Fruit fly (Drosophila melanogaster): ENCODE results near the gene CG10863.

The CG10863 gene

DNA sequence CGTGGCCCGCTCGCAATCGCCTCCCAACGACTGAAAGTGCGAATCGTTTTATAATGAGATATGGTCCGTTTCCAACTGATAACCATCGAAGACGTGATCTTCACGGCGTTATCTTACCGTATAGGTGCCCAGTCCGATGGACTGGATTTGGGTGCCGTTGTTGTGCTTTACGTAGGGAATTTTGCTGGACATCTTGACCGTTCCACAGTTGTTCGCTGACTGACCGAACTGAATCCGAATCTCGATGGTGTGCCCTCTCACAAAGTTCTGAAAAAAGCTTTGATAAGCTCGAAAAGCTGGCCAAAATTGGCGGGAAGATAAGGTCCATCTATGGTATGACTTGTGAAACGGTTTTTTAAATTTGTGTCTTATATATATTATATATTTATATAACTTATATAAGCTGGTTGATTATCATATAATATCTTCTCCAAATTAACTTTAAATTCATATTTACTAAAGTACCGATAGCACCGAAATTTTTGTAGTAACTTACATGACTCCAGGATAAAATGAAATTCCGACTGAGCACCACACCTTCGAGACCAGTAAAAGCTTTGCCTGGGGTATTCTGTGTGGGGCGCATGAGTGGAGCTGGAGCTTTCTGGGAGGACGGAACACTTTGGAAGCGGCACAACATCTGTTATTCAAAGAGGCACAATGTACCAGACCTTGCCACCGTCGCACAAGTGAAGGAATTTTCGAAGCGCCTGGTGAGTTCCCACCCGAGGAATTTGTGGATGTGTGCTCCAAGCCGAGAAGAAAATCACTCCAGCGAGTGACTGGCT, at the start of gene CG10863, which contains the start of gene CG14982:
TSS of gene CG10863 (minus strand) at position 225 of the 788 bp plus-strand sequence.
TSS of gene CG14982 (plus strand) at position 470 of the 788 bp plus-strand sequence.
- TF ChIP-seq CG8319 (GFP tag; optimal IDR thresholded peaks at IDR 0.05) (no peak), Eip78C (GFP tag) (peak; percentile 69), net (GFP tag; optimal IDR thresholded peaks at IDR 0.05) (no peak), lz (GFP tag; optimal IDR thresholded peaks at IDR 0.05) (no peak), CG3919 (GFP tag; optimal IDR thresholded peaks at IDR 0.05) (no peak), CG6854 (GFP tag; optimal IDR thresholded peaks at IDR 0.05) (peak; percentile 28), svp (GFP tag) (peak; percentile 97), CG10631 (GFP tag; optimal IDR thresholded peaks at IDR 0.05) (no peak), vri (GFP tag; optimal IDR thresholded peaks at IDR 0.05) (peak; percentile 40), CG6163 (GFP tag; IDR thresholded peaks at IDR 0.05) (no peak), Gug (GFP tag; IDR thresholded peaks at IDR 0.05) (no peak), Hr4 (GFP tag; optimal IDR thresholded peaks at IDR 0.05) (no peak), Met (GFP tag; optimal IDR thresholded peaks at IDR 0.05) (no peak), CG16779 (tag; optimal IDR thresholded peaks at IDR 0.05) (no peak), OdsH (GFP tag; optimal IDR thresholded peaks at IDR 0.05) (no peak), CG3032 (tag; optimal IDR thresholded peaks at IDR 0.05) (no peak), eg (GFP tag; IDR thresholded peaks at IDR 0.05) (peak; percentile 25; the same call in 1 of the 3 replicates), esn (GFP tag; optimal IDR thresholded peaks at IDR 0.05) (peak; percentile 20)

DNA sequence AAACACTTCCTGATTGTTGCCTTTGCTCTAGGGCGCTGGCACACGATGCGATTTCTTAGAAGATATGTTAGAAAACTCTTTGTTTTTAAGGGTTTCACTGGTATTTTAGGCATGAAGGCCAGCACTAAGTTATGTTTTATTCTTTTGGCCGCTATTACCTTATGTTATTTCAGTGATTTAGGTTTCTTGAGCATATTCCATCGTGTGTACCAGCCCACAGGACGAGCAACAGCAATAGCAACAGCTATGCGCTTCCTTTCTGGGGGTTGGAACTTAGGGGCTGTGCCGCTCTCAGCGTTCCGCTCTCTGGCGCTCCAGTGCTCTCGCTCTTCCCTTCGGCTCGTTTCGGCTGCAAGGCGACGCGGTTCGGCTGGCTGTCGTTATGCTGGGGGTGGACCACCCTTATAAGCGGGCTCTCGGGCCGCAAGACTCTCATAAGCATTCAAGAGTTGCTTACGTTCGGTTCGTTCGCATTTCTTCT, 41.2 kb upstream of the CG10863 start, which contains the start of gene scrt:
TSS of gene scrt (plus strand) at position 431 of the 481 bp plus-strand sequence.
- TF ChIP-seq Hr39 (GFP tag; optimal IDR thresholded peaks at IDR 0.05): no peak
- no peak for TF ChIP-seq Ets21C (GFP tag; optimal IDR thresholded peaks at IDR 0.05)
- no peak for TF ChIP-seq lz (GFP tag; optimal IDR thresholded peaks at IDR 0.05)
- no peak for TF ChIP-seq CG6276 (GFP tag; optimal IDR thresholded peaks at IDR 0.05)
- no peak for TF ChIP-seq Sox102F (GFP tag; optimal IDR thresholded peaks at IDR 0.05)
- no peak for TF ChIP-seq CG9139 (GFP tag; optimal IDR thresholded peaks at IDR 0.05)
- no peak for TF ChIP-seq net (GFP tag; optimal IDR thresholded peaks at IDR 0.05)
- peak; percentile 57 for TF ChIP-seq svp (GFP tag)
- TF ChIP-seq CG10669 (GFP tag; optimal IDR thresholded peaks at IDR 0.05): no peak
- TF ChIP-seq CG16779 (tag; optimal IDR thresholded peaks at IDR 0.05): no peak
- TF ChIP-seq CG8632 (GFP tag; optimal IDR thresholded peaks at IDR 0.05): no peak
- TF ChIP-seq CG6163 (GFP tag; IDR thresholded peaks at IDR 0.05): 0 out of 3 replicates have a peak, but pooled peaks have one; percentile 15
- TF ChIP-seq topi (GFP tag; optimal IDR thresholded peaks at IDR 0.05): no peak
- no peak for TF ChIP-seq eg (GFP tag; IDR thresholded peaks at IDR 0.05)
- TF ChIP-seq CG8319 (GFP tag; optimal IDR thresholded peaks at IDR 0.05): no peak
- no peak for TF ChIP-seq Eip75B (GFP tag; optimal IDR thresholded peaks at IDR 0.05)

DNA sequence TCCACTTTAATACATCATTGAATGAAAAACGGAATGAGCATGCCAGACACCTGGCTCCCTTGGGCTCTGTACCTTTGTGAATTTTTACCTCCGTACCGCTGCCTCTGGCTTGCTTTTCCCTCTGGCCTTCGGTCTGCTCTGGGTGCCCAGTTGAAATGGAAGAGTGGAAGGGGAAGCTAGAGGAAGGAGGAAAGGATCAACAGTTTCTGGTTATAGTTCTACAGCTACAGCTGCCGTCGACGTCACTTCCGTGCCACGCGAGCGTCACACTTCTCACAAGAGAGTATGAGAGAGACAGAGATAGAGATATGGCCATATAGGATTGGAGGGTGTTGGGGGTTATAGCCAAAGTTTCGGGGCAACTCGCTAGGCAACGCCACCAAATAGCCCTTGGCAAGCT, 37.8 kb upstream of the CG10863 start:
- TF ChIP-seq CG6854 (GFP tag; optimal IDR thresholded peaks at IDR 0.05) (no peak), ss (GFP tag; optimal IDR thresholded peaks at IDR 0.05) (no peak), fd85E (GFP tag; optimal IDR thresholded peaks at IDR 0.05) (no peak), achi (GFP tag; optimal IDR thresholded peaks at IDR 0.05) (no peak), spab (GFP tag; optimal IDR thresholded peaks at IDR 0.05) (no peak), CG9139 (GFP tag; optimal IDR thresholded peaks at IDR 0.05) (no peak), CG8319 (GFP tag; optimal IDR thresholded peaks at IDR 0.05) (no peak), CG11902 (GFP tag; optimal IDR thresholded peaks at IDR 0.05) (no peak), dac (GFP tag; optimal IDR thresholded peaks at IDR 0.05) (no peak), dsx (GFP tag; optimal IDR thresholded peaks at IDR 0.05; ENCODE audit: poor library complexity, severe bottlenecking) (no peak), CG4318 (GFP tag; optimal IDR thresholded peaks at IDR 0.05) (no peak), salr (GFP tag; optimal IDR thresholded peaks at IDR 0.05) (no peak), net (GFP tag; optimal IDR thresholded peaks at IDR 0.05) (no peak), Blimp-1 (GFP tag; optimal IDR thresholded peaks at IDR 0.05) (no peak)

All from whole organism, prepupa.